Fruit fly (Drosophila melanogaster): ENCODE results near the gene homer.

DNA sequence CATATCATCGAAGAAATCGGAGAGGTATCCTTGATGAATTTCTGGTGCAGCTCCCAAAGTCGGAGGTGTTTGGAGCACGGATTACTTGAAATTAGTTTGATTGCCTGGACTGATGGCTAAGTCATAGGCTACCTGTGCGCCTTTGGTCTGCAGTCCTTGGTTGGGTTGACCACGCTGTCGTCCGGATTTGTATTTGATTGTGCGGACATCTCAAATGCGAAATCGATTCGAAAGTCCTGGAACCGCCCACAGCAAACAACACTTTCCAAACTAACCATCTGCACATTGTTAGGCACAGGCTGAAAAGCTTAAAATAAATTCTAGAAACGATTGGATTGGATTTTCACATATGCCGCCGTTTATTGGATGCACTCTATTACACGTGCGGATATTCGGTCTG lies 36.4 kb upstream of the homer start, which contains the start of gene CG11322:
- TF ChIP-seq Sp1 (GFP tag; optimal IDR thresholded peaks at IDR 0.05) (no peak), h (GFP tag; optimal IDR thresholded peaks at IDR 0.05) (no peak), fru (GFP tag; optimal IDR thresholded peaks at IDR 0.05) (no peak), brk (GFP tag; optimal IDR thresholded peaks at IDR 0.05) (no peak), CrebA (GFP tag; optimal IDR thresholded peaks at IDR 0.05; ENCODE audit: borderline replicate concordance) (no peak), Rel (GFP tag; optimal IDR thresholded peaks at IDR 0.05) (no peak), Rel (tag; optimal IDR thresholded peaks at IDR 0.05) (no peak), OdsH (GFP tag; optimal IDR thresholded peaks at IDR 0.05) (no peak), lola (GFP tag; optimal IDR thresholded peaks at IDR 0.05) (no peak)

Data from whole organism, wandering third instar larva.